Fruit fly (Drosophila melanogaster) whole organism: ENCODE measurements around the gene CG45011.

Experiments used
- CG8478 ChIP-seq: fragments of >200 bp; optimal IDR thresholded peaks from 2 replicates; lab custom pipeline; 2018; ENCODE audit warnings: inconsistent platforms
- psq ChIP-seq: fragments of >200 bp; optimal IDR thresholded peaks from 2 replicates; lab custom pipeline; 2017

- no peak for TF ChIP-seq psq
- no peak for TF ChIP-seq CG8478 (lab: Kevin White, UChicago)
Observed at dm6 chr2L:11808702-11809583, 24.9 kb upstream of the CG45011 start, which contains the start of gene crol.
